Fruit fly (Drosophila melanogaster): ENCODE data around the gene pigeon.
A peak's percentile ranks its signal among the peaks of the same experiment; 100 is the strongest.

pigeon gene

dm6 chr2L:19164933-19165813 lies 20.7 kb upstream of the pigeon start (continued):
- TF ChIP-seq Sox102F (GFP tag; optimal IDR thresholded peaks at IDR 0.05) (peak; percentile 99), CG32532 (GFP tag; IDR thresholded peaks at IDR 0.05) (peak; percentile 98), ttk (GFP tag; IDR thresholded peaks at IDR 0.05) (peak; percentile 97), CG6254 (GFP tag; optimal IDR thresholded peaks at IDR 0.05) (peak; percentile 95), Sry-δ (GFP tag; optimal IDR thresholded peaks at IDR 0.05) (peak; percentile 68), ci (GFP tag; IDR thresholded peaks at IDR 0.05) (peak; percentile 99), eyg (GFP tag; optimal IDR thresholded peaks at IDR 0.05) (peak; percentile 94), E2f1 (GFP tag; IDR thresholded peaks at IDR 0.05) (peak; percentile 98), gsb-n (tag; optimal IDR thresholded peaks at IDR 0.05) (peak; percentile 97), CG3163 (GFP tag; optimal IDR thresholded peaks at IDR 0.05) (peak; percentile 81), CG1647 (GFP tag; optimal IDR thresholded peaks at IDR 0.05) (peak; percentile 90), pzg (GFP tag; optimal IDR thresholded peaks at IDR 0.05) (peak; percentile 11), tna (GFP tag; IDR thresholded peaks at IDR 0.05; ENCODE audit: partially characterized antibody) (0 out of 2 replicates have a peak, but pooled peaks have one; percentile 23), ara (GFP tag; IDR thresholded peaks at IDR 0.05) (peak; percentile 98), Hr39 (optimal IDR thresholded peaks at IDR 0.05) (no peak), CG7556 (GFP tag; optimal IDR thresholded peaks at IDR 0.05) (peak; percentile 96), CG9876 (GFP tag; optimal IDR thresholded peaks at IDR 0.05) (peak; percentile 77), Ptx1 (GFP tag; IDR thresholded peaks at IDR 0.05) (peak; percentile 97), gce (GFP tag; IDR thresholded peaks at IDR 0.05) (peak; percentile 96), CG10959 (GFP tag; IDR thresholded peaks at IDR 0.05) (peak; percentile 91), CG12219 (GFP tag; optimal IDR thresholded peaks at IDR 0.05) (peak; percentile 96), CG34376 (GFP tag; optimal IDR thresholded peaks at IDR 0.05) (peak; percentile 91), CG6813 (GFP tag; optimal IDR thresholded peaks at IDR 0.05) (peak; percentile 98), CG11398 (GFP tag; optimal IDR thresholded peaks at IDR 0.05) (peak; percentile 80), Awh (GFP tag; IDR thresholded peaks at IDR 0.05) (peak; percentile 98), gcm2 (GFP tag; optimal IDR thresholded peaks at IDR 0.05) (peak; percentile 89), CG6791 (GFP tag; IDR thresholded peaks at IDR 0.05; ENCODE audit: partially characterized antibody) (no peak), CG4617 (GFP tag; optimal IDR thresholded peaks at IDR 0.05; ENCODE audit: borderline replicate concordance) (peak; percentile 89), CG1602 (GFP tag; optimal IDR thresholded peaks at IDR 0.05) (peak; percentile 97), Mad (GFP tag; optimal IDR thresholded peaks at IDR 0.05) (peak; percentile 95), CG1603 (tag; optimal IDR thresholded peaks at IDR 0.05) (peak; percentile 94), Oaz (GFP tag; IDR thresholded peaks at IDR 0.05) (peak; percentile 94), sr (GFP tag; IDR thresholded peaks at IDR 0.05) (peak; percentile 85; the same call in 2 of the 3 replicates), CG33557 (GFP tag; optimal IDR thresholded peaks at IDR 0.05) (peak; percentile 90), pfk (GFP tag; optimal IDR thresholded peaks at IDR 0.05) (no peak), CG12942 (GFP tag; optimal IDR thresholded peaks at IDR 0.05) (peak; percentile 96), twi (tag; optimal IDR thresholded peaks at IDR 0.05) (peak; percentile 92), B-H1 (GFP tag; IDR thresholded peaks at IDR 0.05) (peak; percentile 97), C15 (GFP tag; IDR thresholded peaks at IDR 0.05) (peak; percentile 92; the same call in 2 of the 3 replicates), btn (GFP tag; optimal IDR thresholded peaks at IDR 0.05) (peak; percentile 93), CG6272 (GFP tag; IDR thresholded peaks at IDR 0.05) (peak; percentile 96), CG17912 (GFP tag; optimal IDR thresholded peaks at IDR 0.05) (peak; percentile 67), wek (GFP tag; optimal IDR thresholded peaks at IDR 0.05) (peak; percentile 72), Lim3 (GFP tag; IDR thresholded peaks at IDR 0.05) (peak; percentile 91), Hr3 (GFP tag; optimal IDR thresholded peaks at IDR 0.05) (peak; percentile 95), CG30403 (GFP tag; optimal IDR thresholded peaks at IDR 0.05) (peak; percentile 97), CG14860 (GFP tag; IDR thresholded peaks at IDR 0.05; ENCODE audit: partially characterized antibody) (no peak), vfl (GFP tag; optimal IDR thresholded peaks at IDR 0.05) (peak; percentile 84), Atf6 (GFP tag; IDR thresholded peaks at IDR 0.05) (peak; percentile 97)
